Worm (Caenorhabditis elegans): ENCODE data around the gene hlh-13.

DNA sequence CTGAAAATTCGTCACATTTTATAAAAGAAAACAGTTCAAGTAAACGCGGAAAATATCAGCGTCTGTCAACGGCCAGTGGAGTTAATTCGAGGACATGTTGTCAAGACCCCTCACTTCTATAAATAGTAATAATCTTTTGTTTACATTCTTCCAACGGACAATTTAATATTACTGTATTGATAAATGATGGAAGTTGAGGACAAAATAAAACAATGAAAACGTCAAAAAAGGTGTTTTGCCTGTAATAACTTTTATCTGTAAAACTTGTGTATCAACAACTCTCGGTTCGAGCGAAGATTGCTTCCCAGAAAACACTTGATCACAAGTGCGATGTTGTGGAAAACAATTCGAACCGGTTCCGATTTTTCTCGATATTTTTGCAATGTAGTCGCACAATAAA, 632 bp upstream of the hlh-13 start:
- no peak for TF ChIP-seq unc-62 (GFP tag; optimal IDR thresholded peaks at IDR 0.05)
- TF ChIP-seq ets-4 (GFP tag; optimal IDR thresholded peaks at IDR 0.05), result no peak
- TF ChIP-seq mel-28 (tag; optimal IDR thresholded peaks at IDR 0.05; ENCODE audit: borderline replicate concordance), result no peak
- TF ChIP-seq pbrm-1 (GFP tag; IDR thresholded peaks at IDR 0.05), result no peak
- TF ChIP-seq zfh-2 (GFP tag; conservative IDR thresholded peaks at IDR 0.05), result no peak

Measured in whole organism, young adult.